Worm (Caenorhabditis elegans): ENCODE measurements around the gene fbl-1.

ce11 chrIV:9524849-9525460 is 15.7 kb upstream of the fbl-1 start, which contains the start of gene ndua-5:
- TF ChIP-seq M03D4.4 (tag; optimal IDR thresholded peaks at IDR 0.05) (no peak), unc-62 (GFP tag; optimal IDR thresholded peaks at IDR 0.05) (no peak), nhr-12 (tag; optimal IDR thresholded peaks at IDR 0.05) (no peak), snpc-4 (tag; optimal IDR thresholded peaks at IDR 0.05) (no peak), hlh-1 (tag; optimal IDR thresholded peaks at IDR 0.05) (no peak), pha-4 (tag; optimal IDR thresholded peaks at IDR 0.05) (no peak), lsy-2 (tag; optimal IDR thresholded peaks at IDR 0.05) (peak; percentile 52), tbx-8 (GFP tag; optimal IDR thresholded peaks at IDR 0.05) (no peak), blmp-1 (tag; optimal IDR thresholded peaks at IDR 0.05) (no peak), nhr-237 (tag; optimal IDR thresholded peaks at IDR 0.05) (peak; percentile 29), ham-2 (GFP tag; optimal IDR thresholded peaks at IDR 0.05) (no peak), elt-3 (tag; optimal IDR thresholded peaks at IDR 0.05) (no peak), sptf-1 (tag; optimal IDR thresholded peaks at IDR 0.05) (no peak), mab-5 (tag; optimal IDR thresholded peaks at IDR 0.05) (no peak)
